Fruit fly (Drosophila melanogaster): ENCODE data around the gene CG10591.

DNA sequence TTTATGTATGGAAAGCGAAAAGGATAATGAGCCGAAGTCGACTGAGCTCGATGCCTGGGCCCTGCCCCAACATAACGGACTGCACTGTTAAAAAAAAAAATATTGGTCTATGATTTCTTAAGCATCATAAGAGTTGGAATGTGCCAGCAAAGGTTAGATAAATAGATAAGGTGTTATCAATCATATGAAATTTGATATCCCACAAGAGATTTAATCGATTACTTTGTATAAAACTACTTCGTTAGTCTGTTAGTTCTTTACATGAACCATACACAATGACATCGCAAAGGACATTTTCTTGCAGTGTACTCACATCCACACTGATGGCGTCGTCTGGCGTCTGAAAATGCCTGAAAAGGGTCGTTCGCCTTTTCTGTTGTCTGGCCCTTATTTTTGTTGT, 38.0 kb upstream of the CG10591 start:
- TF ChIP-seq CG14655 (GFP tag; optimal IDR thresholded peaks at IDR 0.05) (peak; percentile 49), CG32121 (GFP tag; IDR thresholded peaks at IDR 0.05) (no peak), CG15710 (tag; optimal IDR thresholded peaks at IDR 0.05) (peak; percentile 62), EcR (GFP tag; optimal IDR thresholded peaks at IDR 0.05) (peak; percentile 67), Ets98B (GFP tag; IDR thresholded peaks at IDR 0.05) (no peak)

Measured in whole organism, pupa.